Worm (Caenorhabditis elegans): ENCODE data around the gene str-129.

Gene str-129

DNA sequence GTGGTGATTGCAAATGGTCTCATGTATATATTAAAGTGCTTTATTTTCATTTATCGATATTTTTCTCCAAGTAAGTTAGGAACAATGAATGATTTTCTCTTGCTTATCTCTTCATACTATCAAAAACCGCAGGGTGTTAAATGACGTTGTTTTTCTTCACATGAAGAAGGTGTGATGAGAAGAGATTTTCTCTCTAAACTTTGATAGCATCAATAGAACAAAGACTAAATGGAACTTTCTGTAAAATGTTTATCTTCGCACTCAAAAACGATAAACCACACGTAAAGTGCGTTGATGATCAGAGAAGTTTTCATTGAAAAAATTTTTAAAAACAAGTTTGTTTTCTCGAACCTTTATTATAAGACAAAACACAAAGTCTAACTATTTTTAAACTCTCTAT, 12.5 kb downstream of the str-129 start:
- TF ChIP-seq mes-4 (tag; optimal IDR thresholded peaks at IDR 0.05): no peak
- no peak for TF ChIP-seq nfya-1 (tag; optimal IDR thresholded peaks at IDR 0.05; ENCODE audit: borderline replicate concordance, insufficient read depth)
- TF ChIP-seq snpc-3.4 (tag; optimal IDR thresholded peaks at IDR 0.05): no peak
- TF ChIP-seq Y53G8AR.9 (GFP tag; conservative IDR thresholded peaks at IDR 0.05): no peak
- TF ChIP-seq dpff-1 (tag; optimal IDR thresholded peaks at IDR 0.05): no peak
- TF ChIP-seq hsf-1 (GFP tag; IDR thresholded peaks at IDR 0.05): no peak
- no peak for TF ChIP-seq egl-44 (GFP tag; IDR thresholded peaks at IDR 0.05)
- TF ChIP-seq attf-6 (GFP tag; IDR thresholded peaks at IDR 0.05): no peak
- TF ChIP-seq ztf-26 (tag; optimal IDR thresholded peaks at IDR 0.05): no peak
- no peak for TF ChIP-seq ztf-3 (GFP tag; optimal IDR thresholded peaks at IDR 0.05)
- TF ChIP-seq lin-35 (GFP tag; optimal IDR thresholded peaks at IDR 0.05): no peak
- no peak for TF ChIP-seq tbp1 (GFP tag; optimal IDR thresholded peaks at IDR 0.05)
- TF ChIP-seq egrh-3 (GFP tag; IDR thresholded peaks at IDR 0.05): no peak
- TF ChIP-seq lir-1 (GFP tag; conservative IDR thresholded peaks at IDR 0.05): no peak
- TF ChIP-seq T07F8.4 (tag; optimal IDR thresholded peaks at IDR 0.05): no peak
- TF ChIP-seq nhr-179 (tag; optimal IDR thresholded peaks at IDR 0.05): no peak
- TF ChIP-seq B0336.3 (GFP tag; IDR thresholded peaks at IDR 0.05): no peak
- no peak for TF ChIP-seq snpc-1.1 (tag; optimal IDR thresholded peaks at IDR 0.05; ENCODE audit: insufficient read depth)

DNA sequence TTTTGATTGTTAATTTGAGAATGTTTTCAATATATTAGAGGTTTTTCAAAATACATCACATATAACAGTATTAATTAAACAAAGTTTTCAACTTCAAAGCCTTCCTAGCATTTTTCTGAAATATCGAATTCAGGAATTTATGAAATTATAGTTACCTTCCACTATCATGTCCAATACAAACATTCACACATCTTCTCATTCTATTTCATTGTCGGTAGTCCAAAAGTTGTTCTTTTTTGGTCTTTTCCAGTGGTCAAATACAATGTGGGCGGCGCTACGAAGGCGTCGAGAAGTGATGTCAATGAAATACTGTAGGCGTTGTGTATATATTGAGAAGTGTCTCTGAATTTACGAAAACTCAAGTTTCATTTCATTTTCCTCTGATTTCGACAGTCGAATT, 16.6 kb downstream of the str-129 start, which contains the start of gene catp-3:
TSS of gene catp-3 (plus strand) at position 301 of the 400 bp plus-strand sequence.
- TF ChIP-seq ekl-4 (GFP tag; IDR thresholded peaks at IDR 0.05) (no peak), snpc-4 (GFP tag; optimal IDR thresholded peaks at IDR 0.05) (no peak), snpc-4 (tag; optimal IDR thresholded peaks at IDR 0.05) (no peak), K11D2.4 (GFP tag; IDR thresholded peaks at IDR 0.05) (no peak), zfh-2 (GFP tag; conservative IDR thresholded peaks at IDR 0.05) (no peak), attf-6 (GFP tag; IDR thresholded peaks at IDR 0.05) (no peak), ceh-91 (GFP tag; IDR thresholded peaks at IDR 0.05) (no peak), chd-7 (tag; optimal IDR thresholded peaks at IDR 0.05) (no peak), repo-1 (tag; optimal IDR thresholded peaks at IDR 0.05) (no peak), Y53G8AR.9 (GFP tag; conservative IDR thresholded peaks at IDR 0.05) (no peak), rec-8 (tag; optimal IDR thresholded peaks at IDR 0.05) (no peak), unc-130 (GFP tag; optimal IDR thresholded peaks at IDR 0.05) (no peak), pha-4 (tag; optimal IDR thresholded peaks at IDR 0.05) (no peak), tbx-9 (tag; optimal IDR thresholded peaks at IDR 0.05; ENCODE audit: borderline replicate concordance) (no peak), fkh-3 (tag; optimal IDR thresholded peaks at IDR 0.05) (no peak), nhr-90 (tag; optimal IDR thresholded peaks at IDR 0.05) (no peak), ZK185.1 (tag; optimal IDR thresholded peaks at IDR 0.05; ENCODE audit: poor library complexity, severe bottlenecking) (no peak), bed-1 (GFP tag; IDR thresholded peaks at IDR 0.05) (no peak), attf-5 (GFP tag; optimal IDR thresholded peaks at IDR 0.05) (no peak)

DNA sequence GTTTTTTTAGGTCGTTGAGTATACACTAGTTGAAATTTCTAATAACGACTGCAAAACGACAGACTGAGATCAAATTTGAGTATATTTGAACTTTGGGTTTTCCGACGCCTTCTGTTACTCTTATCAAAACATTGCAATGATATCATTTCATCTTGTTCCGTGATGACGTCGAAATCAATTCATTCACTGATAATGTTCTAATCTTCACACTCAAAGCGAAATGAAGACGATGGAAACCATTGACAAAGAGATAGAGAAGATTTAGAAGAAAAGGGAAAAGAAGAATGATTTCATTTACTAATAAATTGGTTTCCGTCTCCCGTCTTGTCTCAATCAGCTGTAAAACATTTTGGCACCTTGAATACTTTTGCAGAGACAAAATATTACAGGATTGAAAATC, 19.1 kb downstream of the str-129 start:
- TF ChIP-seq Y95B8A.8 (GFP tag; IDR thresholded peaks at IDR 0.05) (no peak), unc-130 (GFP tag; optimal IDR thresholded peaks at IDR 0.05) (no peak), mes-4 (tag; optimal IDR thresholded peaks at IDR 0.05) (no peak), dox-1 (GFP tag; IDR thresholded peaks at IDR 0.05) (no peak), somi-1 (GFP tag; optimal IDR thresholded peaks at IDR 0.05) (peak; percentile 15), fkh-3 (tag; optimal IDR thresholded peaks at IDR 0.05) (no peak)

All from whole organism, young adult.